Worm (Caenorhabditis elegans) whole organism, L2 larva: ENCODE results near the gene srh-141.

ENCODE experiments used
- blmp-1 ChIP-seq: sonication (generic microtip); optimal IDR thresholded peaks from 2 replicates; lab custom pipeline; 2017; ENCODE audit warnings: missing genetic modification characterization, mild to moderate bottlenecking, missing compliant biosample characterization, antibody characterized with exemption, moderate library complexity; ENCODE audit not compliant: insufficient read depth
- egl-27 ChIP-seq: sonication (generic microtip); optimal IDR thresholded peaks from 3 replicates; lab custom pipeline; 2017; ENCODE audit warnings: missing biosample characterization, missing genetic modification reagents, missing genetic modification characterization
- lsy-2 ChIP-seq, 2 experiments: fragments of 150-350 bp in 1 of 2; sonication (generic microtip) in 1 of 2; optimal IDR thresholded peaks; 2 replicates each; lab custom pipeline; 2014 to 2017; ENCODE audit warnings: missing biosample characterization in 2 of 2, missing genetic modification characterization in 2 of 2
- mdl-1 ChIP-seq, 2 experiments: fragments of 150-350 bp in 1 of 2; sonication (generic microtip) in 1 of 2; optimal IDR thresholded peaks; 2 replicates each; lab custom pipeline; 2017; ENCODE audit warnings: missing biosample characterization in 2 of 2, missing genetic modification characterization in 2 of 2
- nhr-10 ChIP-seq: sonication (generic microtip); optimal IDR thresholded peaks from 2 replicates; lab custom pipeline; 2017; ENCODE audit warnings: missing biosample characterization, missing genetic modification characterization
- nhr-11 ChIP-seq: fragments of 150-350 bp; optimal IDR thresholded peaks from 2 replicates; lab custom pipeline; 2014; ENCODE audit warnings: missing biosample characterization, missing genetic modification characterization
- nhr-237 ChIP-seq: fragments of 150-350 bp; optimal IDR thresholded peaks from 2 replicates; lab custom pipeline; 2014; ENCODE audit warnings: missing biosample characterization, missing genetic modification characterization
- sma-9 ChIP-seq, 2 experiments: fragments of 150-350 bp in 1 of 2; sonication (generic microtip) in 1 of 2; optimal IDR thresholded peaks; 2 replicates each; lab custom pipeline; 2014 to 2016; ENCODE audit warnings: missing genetic modification characterization in 2 of 2, mild to moderate bottlenecking in 1 of 2, missing biosample characterization in 1 of 2, missing compliant biosample characterization in 1 of 2, missing genetic modification reagents in 1 of 2, moderate library complexity in 1 of 2
- unc-62 ChIP-seq: fragments of 150-350 bp; optimal IDR thresholded peaks from 2 replicates; lab custom pipeline; 2014; ENCODE audit warnings: missing biosample characterization, missing genetic modification reagents, missing genetic modification characterization
- ztf-11 ChIP-seq: sonication (generic microtip); optimal IDR thresholded peaks from 2 replicates; lab custom pipeline; 2017; ENCODE audit warnings: missing biosample characterization, missing genetic modification characterization

ce11 chrV:16420696-16421095 is 23.0 kb upstream of the srh-141 start, which contains the start of gene srw-48:
- TF ChIP-seq blmp-1 (no peak), mdl-1 (tag; optimal IDR thresholded peaks at IDR 0.05; lab: Kevin White, UChicago) (no peak), nhr-237 (tag; lab: Kevin White, UChicago) (no peak), lsy-2 (tag; optimal IDR thresholded peaks at IDR 0.05; lab: Kevin White, UChicago) (no peak), nhr-10 (tag; lab: Kevin White, UChicago) (no peak), unc-62 (GFP tag; lab: Kevin White, UChicago) (no peak), sma-9 (GFP tag; optimal IDR thresholded peaks at IDR 0.05; lab: Kevin White, UChicago) (no peak), sma-9 (tag; optimal IDR thresholded peaks at IDR 0.05; lab: Kevin White, UChicago) (no peak), nhr-11 (tag; lab: Kevin White, UChicago) (no peak), ztf-11 (tag; lab: Kevin White, UChicago) (no peak), egl-27 (tag; lab: Kevin White, UChicago) (no peak)
